Fruit fly (Drosophila melanogaster) S2 (cell line): Measurements from ENCODE around the gene Npc2h.

ENCODE experiments used
- CG8478 ChIP-seq: fragments of >200 bp; optimal IDR thresholded peaks from 2 replicates; lab custom pipeline; 2018
- CTCF ChIP-seq, 2 experiments: fragments of >200 bp; optimal IDR thresholded peaks; 2 replicates each; lab custom pipeline; 2018

dm6 chr3R:30710442-30710841 is 35.6 kb downstream of the Npc2h start:
- TF ChIP-seq CTCF (optimal IDR thresholded peaks at IDR 0.05; lab: Kevin White, UChicago) (no peak), CG8478 (lab: Kevin White, UChicago) (no peak)
